Worm (Caenorhabditis elegans) whole organism, L1 larva: ENCODE measurements around the gene F32D8.4.
A peak's percentile ranks its signal among the peaks of the same experiment; 100 is the strongest.

ENCODE experiments used
- C04F5.9 ChIP-seq: sonication (generic microtip); optimal IDR thresholded peaks from 2 replicates; lab custom pipeline; 2016; ENCODE audit warnings: missing genetic modification characterization, missing compliant biosample characterization
- F16B12.6 ChIP-seq: fragments of 150-350 bp; optimal IDR thresholded peaks from 2 replicates; lab custom pipeline; 2014; ENCODE audit warnings: missing biosample characterization, missing genetic modification characterization
- Y116A8C.19 ChIP-seq: sonication (generic microtip); optimal IDR thresholded peaks from 2 replicates; lab custom pipeline; 2016; ENCODE audit warnings: missing compliant biosample characterization, missing genetic modification characterization, borderline replicate concordance
- alr-1 ChIP-seq: fragments of 200-800 bp; sonication (Bioruptor generic); optimal IDR thresholded peaks from 2 replicates; lab custom pipeline; 2018; ENCODE audit warnings: borderline replicate concordance, mild to moderate bottlenecking, missing genetic modification characterization, missing compliant biosample characterization
- blmp-1 ChIP-seq: fragments of 150-350 bp; optimal IDR thresholded peaks from 2 replicates; lab custom pipeline; 2014; ENCODE audit warnings: missing biosample characterization, missing genetic modification characterization
- ceh-8 ChIP-seq: fragments of 200-800 bp; sonication (Bioruptor generic); optimal IDR thresholded peaks from 2 replicates; lab custom pipeline; 2018; ENCODE audit warnings: mild to moderate bottlenecking, missing genetic modification characterization, moderate library complexity, missing compliant biosample characterization
- ceh-90 ChIP-seq: sonication (generic microtip); optimal IDR thresholded peaks from 2 replicates; lab custom pipeline; 2016; ENCODE audit warnings: missing genetic modification characterization, missing compliant biosample characterization
- ces-1 ChIP-seq: fragments of 150-350 bp; optimal IDR thresholded peaks from 2 replicates; lab custom pipeline; 2014; ENCODE audit warnings: missing biosample characterization, missing genetic modification reagents, missing genetic modification characterization
- dpl-1 ChIP-seq, 3 experiments: fragments of 150-350 bp in 2 of 3; sonication (generic microtip) in 1 of 3; optimal IDR thresholded peaks; 2 replicates each; lab custom pipeline; 2014 to 2017; ENCODE audit warnings: missing biosample characterization in 3 of 3, missing genetic modification characterization in 3 of 3, missing genetic modification reagents in 3 of 3
- dsc-1 ChIP-seq: sonication (generic microtip); optimal IDR thresholded peaks from 2 replicates; lab custom pipeline; 2016; ENCODE audit warnings: mild to moderate bottlenecking, missing genetic modification characterization, missing compliant biosample characterization
- egl-13 ChIP-seq: sonication (generic microtip); optimal IDR thresholded peaks from 2 replicates; lab custom pipeline; 2016; ENCODE audit warnings: missing genotype, missing genetic modification reagents, missing genetic modification characterization, missing compliant biosample characterization
- egl-27 ChIP-seq, 2 experiments: fragments of 150-350 bp in 1 of 2; sonication (generic microtip); optimal IDR thresholded peaks; 3 replicates each; lab custom pipeline; 2017 to 2018; ENCODE audit warnings: missing biosample characterization in 2 of 2, missing genetic modification characterization in 2 of 2, missing genetic modification reagents in 2 of 2
- elt-2 ChIP-seq: sonication (generic microtip); optimal IDR thresholded peaks from 2 replicates; lab custom pipeline; 2016; ENCODE audit warnings: missing genetic modification characterization, mild to moderate bottlenecking, inconsistent platforms, missing compliant biosample characterization, missing genetic modification reagents
- elt-3 ChIP-seq, 6 experiments: fragments of 150-350 bp in 1 of 6; sonication (generic microtip); optimal IDR thresholded peaks; 2 replicates each; lab custom pipeline; 2017 to 2018; ENCODE audit warnings: missing biosample characterization in 6 of 6, missing genetic modification characterization in 6 of 6, inconsistent platforms in 1 of 6
- ets-5 ChIP-seq: fragments of 200-800 bp; sonication (Bioruptor generic); IDR thresholded peaks from 2 replicates; pipeline ENCODE4 v1.3.6; 2022; ENCODE audit warnings: missing genetic modification characterization, missing compliant biosample characterization
- fkh-10 ChIP-seq: sonication (generic microtip); optimal IDR thresholded peaks from 2 replicates; lab custom pipeline; 2017; ENCODE audit warnings: missing biosample characterization, missing genetic modification reagents, missing genetic modification characterization
- fkh-4 ChIP-seq: sonication (generic microtip); optimal IDR thresholded peaks from 2 replicates; lab custom pipeline; 2016; ENCODE audit warnings: missing compliant biosample characterization, missing genetic modification characterization, borderline replicate concordance
- grh-1 ChIP-seq: fragments of 200-800 bp; sonication (Bioruptor generic); IDR thresholded peaks from 2 replicates; pipeline ENCODE4 v1.3.6; 2022; ENCODE audit warnings: missing genetic modification reagents, missing genetic modification characterization, missing compliant biosample characterization
- hlh-4 ChIP-seq: sonication (generic microtip); optimal IDR thresholded peaks from 2 replicates; lab custom pipeline; 2016; ENCODE audit warnings: mild to moderate bottlenecking, missing genetic modification characterization, missing compliant biosample characterization
- hpl-2 ChIP-seq: fragments of 150-350 bp; optimal IDR thresholded peaks from 2 replicates; lab custom pipeline; 2014; ENCODE audit warnings: missing biosample characterization, missing genetic modification reagents, missing genetic modification characterization
- irx-1 ChIP-seq: sonication (generic microtip); optimal IDR thresholded peaks from 2 replicates; lab custom pipeline; 2016; ENCODE audit warnings: missing genetic modification characterization, missing compliant biosample characterization
- lin-13 ChIP-seq: fragments of 150-350 bp; optimal IDR thresholded peaks from 2 replicates; lab custom pipeline; 2014; ENCODE audit warnings: missing biosample characterization, missing genetic modification reagents, missing genetic modification characterization
- lin-14 ChIP-seq: fragments of 200-800 bp; sonication (Bioruptor generic); optimal IDR thresholded peaks from 2 replicates; lab custom pipeline; 2018; ENCODE audit warnings: mild to moderate bottlenecking, missing genetic modification characterization, moderate library complexity, missing compliant biosample characterization
- lin-15B ChIP-seq: fragments of 150-350 bp; sonication (generic microtip); optimal IDR thresholded peaks from 3 replicates; lab custom pipeline; 2014; ENCODE audit warnings: missing biosample characterization, missing genetic modification characterization
- lin-39 ChIP-seq: fragments of 150-350 bp; optimal IDR thresholded peaks from 2 replicates; lab custom pipeline; 2014; ENCODE audit warnings: missing biosample characterization, missing genetic modification reagents, missing genetic modification characterization
- lir-3 ChIP-seq: sonication (generic microtip); optimal IDR thresholded peaks from 2 replicates; lab custom pipeline; 2016; ENCODE audit warnings: mild to moderate bottlenecking, missing genetic modification characterization, moderate library complexity, missing compliant biosample characterization; ENCODE audit not compliant: poor library complexity
- lsy-2 ChIP-seq, 2 experiments: fragments of 150-350 bp; optimal IDR thresholded peaks; 2 replicates each; lab custom pipeline; 2014; ENCODE audit warnings: missing biosample characterization in 2 of 2, missing genetic modification characterization in 2 of 2
- mep-1 ChIP-seq: fragments of 150-350 bp; optimal IDR thresholded peaks from 2 replicates; lab custom pipeline; 2014; ENCODE audit warnings: missing biosample characterization, missing genetic modification characterization
- nhr-11 ChIP-seq: fragments of 150-350 bp; optimal IDR thresholded peaks from 2 replicates; lab custom pipeline; 2014; ENCODE audit warnings: missing biosample characterization, missing genetic modification characterization
- nhr-12 ChIP-seq: sonication (generic microtip); optimal IDR thresholded peaks from 2 replicates; lab custom pipeline; 2017; ENCODE audit warnings: missing biosample characterization, missing genetic modification characterization
- nhr-19 ChIP-seq: fragments of 200-800 bp; sonication (Bioruptor generic); conservative IDR thresholded peaks from 2 replicates; pipeline ENCODE4 v1.3.6; 2022; ENCODE audit warnings: missing genetic modification characterization, missing compliant biosample characterization
- nhr-20 ChIP-seq: sonication (generic microtip); optimal IDR thresholded peaks from 2 replicates; lab custom pipeline; 2016; ENCODE audit warnings: mild to moderate bottlenecking, missing genetic modification characterization, missing compliant biosample characterization
- nhr-47 ChIP-seq: sonication (generic microtip); optimal IDR thresholded peaks from 2 replicates; lab custom pipeline; 2016; ENCODE audit warnings: mild to moderate bottlenecking, missing genetic modification characterization, moderate library complexity, missing compliant biosample characterization
- nhr-71 ChIP-seq: sonication (generic microtip); optimal IDR thresholded peaks from 2 replicates; lab custom pipeline; 2016; ENCODE audit warnings: mild to moderate bottlenecking, missing genetic modification characterization, moderate library complexity, missing compliant biosample characterization
- nhr-76 ChIP-seq: sonication (generic microtip); optimal IDR thresholded peaks from 2 replicates; lab custom pipeline; 2017; ENCODE audit warnings: missing biosample characterization, missing genetic modification characterization
- pqm-1 ChIP-seq: sonication (generic microtip); optimal IDR thresholded peaks from 3 replicates; lab custom pipeline; 2017; ENCODE audit warnings: missing biosample characterization, missing genetic modification characterization
- rnt-1 ChIP-seq: sonication (generic microtip); optimal IDR thresholded peaks from 2 replicates; lab custom pipeline; 2016; ENCODE audit warnings: mild to moderate bottlenecking, missing genetic modification characterization, moderate library complexity, missing compliant biosample characterization
- skn-1 ChIP-seq: fragments of 150-350 bp; optimal IDR thresholded peaks from 2 replicates; lab custom pipeline; 2014; ENCODE audit warnings: missing biosample characterization, missing genetic modification characterization
- snpc-4 ChIP-seq: fragments of 150-350 bp; optimal IDR thresholded peaks from 2 replicates; lab custom pipeline; 2014; ENCODE audit warnings: missing biosample characterization, missing genetic modification characterization
- sptf-1 ChIP-seq: fragments of 150-350 bp; optimal IDR thresholded peaks from 2 replicates; lab custom pipeline; 2014; ENCODE audit warnings: missing biosample characterization, missing genetic modification characterization
- sup-37 ChIP-seq: fragments of 200-800 bp; sonication (Bioruptor generic); optimal IDR thresholded peaks from 2 replicates; lab custom pipeline; 2018; ENCODE audit warnings: mild to moderate bottlenecking, missing genetic modification characterization, missing compliant biosample characterization
- tbx-2 ChIP-seq: sonication (generic microtip); optimal IDR thresholded peaks from 2 replicates; lab custom pipeline; 2016; ENCODE audit warnings: missing genetic modification characterization, missing compliant biosample characterization
- tlp-1 ChIP-seq: fragments of 150-350 bp; optimal IDR thresholded peaks from 2 replicates; lab custom pipeline; 2014; ENCODE audit warnings: missing biosample characterization, missing genetic modification characterization
- unc-130 ChIP-seq: fragments of 150-350 bp; optimal IDR thresholded peaks from 2 replicates; lab custom pipeline; 2017; ENCODE audit warnings: missing biosample characterization, missing genetic modification characterization, inconsistent platforms
- unc-86 ChIP-seq: sonication (generic microtip); optimal IDR thresholded peaks from 2 replicates; lab custom pipeline; 2016; ENCODE audit warnings: missing genetic modification characterization, missing compliant biosample characterization
- xbp-1 ChIP-seq: sonication (generic microtip); optimal IDR thresholded peaks from 2 replicates; lab custom pipeline; 2016; ENCODE audit warnings: missing genetic modification characterization, missing compliant biosample characterization
- zag-1 ChIP-seq: fragments of 150-350 bp; optimal IDR thresholded peaks from 2 replicates; lab custom pipeline; 2014; ENCODE audit warnings: missing biosample characterization, missing genetic modification characterization
- zip-4 ChIP-seq: fragments of 200-800 bp; sonication (Bioruptor generic); optimal IDR thresholded peaks from 2 replicates; lab custom pipeline; 2018; ENCODE audit warnings: mild to moderate bottlenecking, missing genetic modification characterization, moderate library complexity, missing compliant biosample characterization
- ztf-4 ChIP-seq: fragments of 150-350 bp; optimal IDR thresholded peaks from 2 replicates; lab custom pipeline; 2014; ENCODE audit warnings: missing biosample characterization, missing genetic modification characterization

F32D8.4 gene

DNA sequence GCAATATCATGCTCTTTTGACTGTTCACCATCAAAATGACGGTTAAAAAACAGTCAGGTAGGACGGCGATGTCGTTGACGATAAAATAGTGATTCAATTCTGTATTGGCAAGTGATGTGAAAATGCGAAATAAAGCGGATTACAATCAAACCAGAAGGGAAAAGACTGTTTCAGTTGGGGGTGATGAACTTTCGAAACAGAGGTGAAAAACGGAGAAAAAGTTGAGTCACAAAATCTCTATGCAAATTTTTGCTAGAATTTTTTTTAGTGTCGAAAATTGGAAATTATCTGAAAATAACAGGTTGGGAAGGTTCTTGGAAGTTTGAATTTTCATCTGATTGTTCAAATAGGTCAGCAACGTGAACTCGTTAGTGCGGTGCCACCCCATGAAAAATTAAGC lies 28.4 kb upstream of the F32D8.4 start, which contains the start of gene nas-31:
nas-31 (minus strand) TSS at position 101 of the 400 bp plus-strand sequence.
- no peak for TF ChIP-seq fkh-10
- no peak for TF ChIP-seq C04F5.9 (tag; lab: Kevin White, UChicago)
- TF ChIP-seq nhr-11, result no peak
- TF ChIP-seq ceh-8 (GFP tag; lab: Kevin White, UChicago), result no peak
- TF ChIP-seq nhr-76, result no peak
- TF ChIP-seq unc-130 (tag; lab: Kevin White, UChicago), result no peak
- no peak for TF ChIP-seq alr-1 (tag; lab: Kevin White, UChicago)
- no peak for TF ChIP-seq zip-4 (GFP tag; lab: Kevin White, UChicago)
- TF ChIP-seq blmp-1 (tag; lab: Kevin White, UChicago), result no peak
- no peak for TF ChIP-seq snpc-4
- no peak for TF ChIP-seq tlp-1

DNA sequence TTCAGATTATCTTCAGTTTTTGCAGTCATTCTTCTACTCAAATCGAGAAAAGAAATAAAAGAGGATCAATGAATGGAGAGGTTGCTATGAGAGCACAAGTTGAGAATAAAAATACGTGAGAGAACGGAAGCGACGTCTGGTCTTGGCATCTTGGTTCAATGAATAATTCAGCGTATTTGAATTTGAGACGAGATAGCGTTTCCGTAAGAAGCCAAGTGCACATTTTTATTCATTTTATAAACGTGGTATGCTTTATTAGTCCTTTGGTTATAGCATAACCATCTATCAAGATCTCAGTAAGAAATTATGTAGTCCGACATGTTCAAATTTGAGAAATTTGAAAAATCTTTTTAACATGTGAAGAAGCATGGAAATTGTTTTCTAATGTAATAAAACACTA lies 25.0 kb upstream of the F32D8.4 start, which contains the start of gene F58B4.2:
F58B4.2 (minus strand) TSS at position 101 of the 400 bp plus-strand sequence.
- no peak for TF ChIP-seq sptf-1
- TF ChIP-seq grh-1 (GFP tag; lab: Robert Waterston, UW), result no peak

ce11 chrV:10915922-10916321 lies 22.6 kb upstream of the F32D8.4 start:
- TF ChIP-seq Y116A8C.19, result no peak
- TF ChIP-seq hlh-4, result no peak
- no peak for TF ChIP-seq nhr-12
- TF ChIP-seq lin-13, result no peak
- no peak for TF ChIP-seq egl-13
- no peak for TF ChIP-seq egl-27 (tag; optimal IDR thresholded peaks at IDR 0.05; lab: Kevin White, UChicago)
- no peak for TF ChIP-seq nhr-19 (GFP tag; lab: Robert Waterston, UW)
- TF ChIP-seq lin-39 (tag; lab: Kevin White, UChicago), result no peak
- TF ChIP-seq nhr-47 (tag; lab: Kevin White, UChicago), result no peak
- TF ChIP-seq F16B12.6, result no peak
- no peak for TF ChIP-seq irx-1 (tag; lab: Kevin White, UChicago)
- peak; percentile 44 for TF ChIP-seq rnt-1
- peak; percentile 19 for TF ChIP-seq nhr-20 (tag; lab: Kevin White, UChicago)
- peak; percentile 54 for TF ChIP-seq lin-14 (GFP tag; lab: Kevin White, UChicago)
- no peak for TF ChIP-seq lin-15B (tag; lab: Kevin White, UChicago)
- no peak for TF ChIP-seq alr-1 (tag; lab: Kevin White, UChicago)
- TF ChIP-seq ceh-8 (GFP tag; lab: Kevin White, UChicago), result no peak
- no peak for TF ChIP-seq unc-86 (tag; lab: Kevin White, UChicago)
- no peak for TF ChIP-seq fkh-4 (tag; lab: Kevin White, UChicago)
- TF ChIP-seq ztf-4 (tag; lab: Kevin White, UChicago), result no peak
- no peak for TF ChIP-seq tbx-2 (tag; lab: Kevin White, UChicago)
- no peak for TF ChIP-seq snpc-4
- TF ChIP-seq lsy-2 (tag; optimal IDR thresholded peaks at IDR 0.05; lab: Kevin White, UChicago), result peak in 1 of 2 experiments; percentile 36
- no peak for TF ChIP-seq ceh-90
- no peak for TF ChIP-seq elt-2
- no peak for TF ChIP-seq dsc-1
- no peak for TF ChIP-seq tlp-1
- TF ChIP-seq elt-3 (tag; optimal IDR thresholded peaks at IDR 0.05; lab: Kevin White, UChicago), result no peak
- TF ChIP-seq ets-5 (GFP tag; lab: Robert Waterston, UW), result no peak
- TF ChIP-seq ces-1 (GFP tag; lab: Kevin White, UChicago), result no peak
- TF ChIP-seq skn-1, result no peak
- TF ChIP-seq xbp-1, result no peak
- peak; percentile 53 for TF ChIP-seq nhr-71 (tag; lab: Kevin White, UChicago)
- TF ChIP-seq lir-3, result no peak
- no peak for TF ChIP-seq pqm-1 (tag; lab: Kevin White, UChicago)
- TF ChIP-seq mep-1, result no peak
- no peak for TF ChIP-seq hpl-2
- TF ChIP-seq sup-37, result no peak
- TF ChIP-seq zag-1, result no peak
- no peak for TF ChIP-seq dpl-1 (GFP tag; optimal IDR thresholded peaks at IDR 0.05; lab: Kevin White, UChicago)
